Fruit fly (Drosophila melanogaster) whole organism, embryonic: ENCODE results near the gene CG16953.
A peak's percentile ranks its signal among the peaks of the same experiment; 100 is the strongest.

Experiments used
- CG10462 ChIP-seq: fragments of 200-800 bp; sonication (Bioruptor generic); optimal IDR thresholded peaks from 2 replicates; lab custom pipeline; 2016; ENCODE audit warnings: missing biosample characterization, missing genetic modification characterization
- CG11696 ChIP-seq: fragments of 200-800 bp; sonication (Bioruptor generic); IDR thresholded peaks from 2 replicates; pipeline ENCODE4 v1.3.6; 2022; ENCODE audit warnings: missing biosample characterization, missing genetic modification characterization
- CG12744 ChIP-seq: fragments of 200-800 bp; sonication (Bioruptor generic); optimal IDR thresholded peaks from 2 replicates; lab custom pipeline; 2016; ENCODE audit warnings: missing biosample characterization, missing genetic modification characterization
- CG13894 ChIP-seq: fragments of 200-800 bp; sonication (Bioruptor generic); optimal IDR thresholded peaks from 3 replicates; lab custom pipeline; 2018; ENCODE audit warnings: missing biosample characterization, mild to moderate bottlenecking, missing genetic modification characterization, moderate library complexity
- CG14710 ChIP-seq: fragments of 200-800 bp; sonication (Bioruptor generic); optimal IDR thresholded peaks from 3 replicates; lab custom pipeline; 2019; ENCODE audit warnings: missing biosample characterization, mild to moderate bottlenecking, missing genetic modification characterization, moderate library complexity
- CG1529 ChIP-seq: fragments of 200-800 bp; sonication (Bioruptor generic); optimal IDR thresholded peaks from 3 replicates; lab custom pipeline; 2018; ENCODE audit warnings: missing biosample characterization, missing genetic modification characterization
- CG15514 ChIP-seq: fragments of 200-800 bp; sonication (Bioruptor generic); optimal IDR thresholded peaks from 3 replicates; lab custom pipeline; 2017; ENCODE audit warnings: missing biosample characterization, missing genetic modification characterization, mild to moderate bottlenecking, moderate library complexity, missing genetic modification reagents
- CG16813 ChIP-seq: fragments of 200-800 bp; sonication (Bioruptor generic); IDR thresholded peaks from 3 replicates; pipeline ENCODE4 v1.3.6; 2022; ENCODE audit warnings: missing biosample characterization, missing genetic modification characterization; ENCODE audit not compliant: partially characterized antibody
- CG17612 ChIP-seq: fragments of 200-800 bp; sonication (Bioruptor generic); IDR thresholded peaks from 2 replicates; pipeline ENCODE4 v1.3.6; 2022; ENCODE audit warnings: missing biosample characterization, missing genetic modification characterization
- CG17829 ChIP-seq: fragments of 200-800 bp; optimal IDR thresholded peaks from 2 replicates; lab custom pipeline; 2019; ENCODE audit warnings: missing biosample characterization, mild to moderate bottlenecking, missing genetic modification characterization, moderate library complexity
- CG30431 ChIP-seq: fragments of 200-800 bp; sonication (Bioruptor generic); optimal IDR thresholded peaks from 2 replicates; lab custom pipeline; 2017; ENCODE audit warnings: missing biosample characterization, missing genetic modification characterization
- CG3065 ChIP-seq: fragments of 200-800 bp; sonication (Bioruptor generic); optimal IDR thresholded peaks from 2 replicates; lab custom pipeline; 2016; ENCODE audit warnings: missing biosample characterization, missing genetic modification characterization
- CG33557 ChIP-seq: fragments of 200-800 bp; sonication (Bioruptor generic); optimal IDR thresholded peaks from 2 replicates; lab custom pipeline; 2019; ENCODE audit warnings: missing biosample characterization, mild to moderate bottlenecking, missing genetic modification characterization, moderate library complexity
- CG3407 ChIP-seq: fragments of 200-800 bp; sonication (Bioruptor generic); optimal IDR thresholded peaks from 2 replicates; lab custom pipeline; 2018; ENCODE audit warnings: missing biosample characterization, mild to moderate bottlenecking, missing genetic modification characterization
- CG34224 ChIP-seq: fragments of 200-800 bp; sonication (Bioruptor generic); IDR thresholded peaks from 3 replicates; pipeline ENCODE4 v1.3.6; 2022; ENCODE audit warnings: missing biosample characterization, missing genetic modification characterization; ENCODE audit not compliant: partially characterized antibody
- CG5953 ChIP-seq: fragments of 200-800 bp; sonication (Bioruptor generic); IDR thresholded peaks from 2 replicates; pipeline ENCODE4 v1.3.6; 2022; ENCODE audit warnings: missing biosample characterization, missing genetic modification characterization
- CG8944 ChIP-seq: fragments of 200-800 bp; sonication (Bioruptor generic); optimal IDR thresholded peaks from 3 replicates; lab custom pipeline; 2016; ENCODE audit warnings: missing biosample characterization, missing genetic modification characterization
- Doc2 ChIP-seq: fragments of 200-800 bp; sonication (Bioruptor generic); IDR thresholded peaks from 2 replicates; pipeline ENCODE4 v1.3.6; 2022; ENCODE audit warnings: missing biosample characterization, missing genetic modification characterization
- Drgx ChIP-seq: fragments of 200-800 bp; sonication (Bioruptor generic); IDR thresholded peaks from 2 replicates; pipeline ENCODE4 v1.3.6; 2022; ENCODE audit warnings: missing biosample characterization, missing genetic modification characterization
- HLHmδ ChIP-seq: fragments of 200-800 bp; sonication (Bioruptor generic); optimal IDR thresholded peaks from 2 replicates; lab custom pipeline; 2018; ENCODE audit warnings: missing biosample characterization, mild to moderate bottlenecking, missing genetic modification characterization, moderate library complexity
- Hmx ChIP-seq: fragments of 200-800 bp; sonication (Bioruptor generic); optimal IDR thresholded peaks from 2 replicates; lab custom pipeline; 2016; ENCODE audit warnings: missing biosample characterization, missing genetic modification characterization
- Hr51 ChIP-seq, 2 experiments: fragments of 200-800 bp; sonication (Bioruptor generic); optimal IDR thresholded peaks; 2 replicates in 1 of 2; 3 replicates in 1 of 2; lab custom pipeline; 2016 to 2018; ENCODE audit warnings: missing biosample characterization in 2 of 2, missing genetic modification characterization in 2 of 2, mild to moderate bottlenecking in 1 of 2, moderate library complexity in 1 of 2
- Jarid2 ChIP-seq: fragments of 200-800 bp; sonication (Bioruptor generic); optimal IDR thresholded peaks from 3 replicates; lab custom pipeline; 2017; ENCODE audit warnings: mild to moderate bottlenecking, missing biosample characterization, missing genetic modification reagents, missing genetic modification characterization
- NFAT ChIP-seq: fragments of 200-800 bp; sonication (Bioruptor generic); IDR thresholded peaks from 2 replicates; pipeline ENCODE4 v1.3.6; 2022; ENCODE audit warnings: missing biosample characterization, missing genetic modification characterization
- Sox100B ChIP-seq: fragments of 200-800 bp; sonication (Bioruptor generic); optimal IDR thresholded peaks from 3 replicates; lab custom pipeline; 2018; ENCODE audit warnings: missing biosample characterization, mild to moderate bottlenecking, missing genetic modification characterization
- Stat92E ChIP-seq, 3 experiments: fragments of >200 bp in 2 of 3; fragments of 200-800 bp in 1 of 3; sonication (Bioruptor generic) in 1 of 3; optimal IDR thresholded peaks; 2 replicates each; lab custom pipeline; 2017 to 2019; ENCODE audit warnings: missing biosample characterization in 3 of 3, missing genetic modification characterization in 3 of 3, mild to moderate bottlenecking in 1 of 3, moderate library complexity in 1 of 3
- az2 ChIP-seq: fragments of 200-800 bp; sonication (Bioruptor generic); optimal IDR thresholded peaks from 3 replicates; lab custom pipeline; 2016; ENCODE audit warnings: missing biosample characterization, missing genetic modification characterization
- btn ChIP-seq: fragments of 200-800 bp; sonication (Bioruptor generic); optimal IDR thresholded peaks from 2 replicates; lab custom pipeline; 2016; ENCODE audit warnings: missing biosample characterization, missing genetic modification characterization
- cad ChIP-seq: fragments of >200 bp; optimal IDR thresholded peaks from 2 replicates; lab custom pipeline; 2017; ENCODE audit warnings: missing biosample characterization, missing genetic modification characterization
- cg ChIP-seq: fragments of 200-800 bp; sonication (Bioruptor generic); optimal IDR thresholded peaks from 3 replicates; lab custom pipeline; 2019; ENCODE audit warnings: missing biosample characterization, mild to moderate bottlenecking, missing genetic modification characterization, moderate library complexity
- eve ChIP-seq, 2 experiments: fragments of >200 bp; optimal IDR thresholded peaks; 2 replicates each; lab custom pipeline; 2017; ENCODE audit warnings: missing biosample characterization in 2 of 2, missing genetic modification characterization in 2 of 2
- fd102C ChIP-seq: fragments of 200-800 bp; sonication (Bioruptor generic); optimal IDR thresholded peaks from 2 replicates; lab custom pipeline; 2018; ENCODE audit warnings: missing biosample characterization, mild to moderate bottlenecking, missing genetic modification characterization, moderate library complexity
- gce ChIP-seq: fragments of 200-800 bp; sonication (Bioruptor generic); IDR thresholded peaks from 3 replicates; pipeline ENCODE4 v1.3.6; 2022; ENCODE audit warnings: missing biosample characterization, missing genetic modification characterization
- gcm2 ChIP-seq: fragments of 200-800 bp; sonication (Bioruptor generic); optimal IDR thresholded peaks from 2 replicates; lab custom pipeline; 2016; ENCODE audit warnings: missing biosample characterization, missing genetic modification characterization
- gt ChIP-seq: fragments of 200-800 bp; sonication (Bioruptor generic); IDR thresholded peaks from 2 replicates; pipeline ENCODE4 v1.3.6; 2022; ENCODE audit warnings: missing biosample characterization, missing genetic modification characterization
- h ChIP-seq: fragments of >200 bp; optimal IDR thresholded peaks from 2 replicates; lab custom pipeline; 2017
- ind ChIP-seq: fragments of 200-800 bp; sonication (Bioruptor generic); optimal IDR thresholded peaks from 3 replicates; lab custom pipeline; 2016; ENCODE audit warnings: missing biosample characterization, missing genetic modification characterization
- inv ChIP-seq: fragments of 200-800 bp; sonication (Bioruptor generic); IDR thresholded peaks from 2 replicates; pipeline ENCODE4 v1.3.6; 2022; ENCODE audit warnings: missing biosample characterization, missing genetic modification characterization; ENCODE audit not compliant: partially characterized antibody
- ken ChIP-seq: fragments of 200-800 bp; sonication (Bioruptor generic); IDR thresholded peaks from 3 replicates; pipeline ENCODE4 v1.3.6; 2022; ENCODE audit warnings: missing biosample characterization, missing genetic modification characterization
- maf-S ChIP-seq: fragments of 200-800 bp; sonication (Bioruptor generic); optimal IDR thresholded peaks from 2 replicates; lab custom pipeline; 2016; ENCODE audit warnings: missing biosample characterization, missing genetic modification characterization
- peb ChIP-seq: fragments of 200-800 bp; sonication (Bioruptor generic); IDR thresholded peaks from 2 replicates; pipeline ENCODE4 v1.3.6; 2022; ENCODE audit warnings: missing biosample characterization, missing genetic modification characterization
- phol ChIP-seq: fragments of 200-800 bp; sonication (Bioruptor generic); optimal IDR thresholded peaks from 3 replicates; lab custom pipeline; 2018; ENCODE audit warnings: missing biosample characterization, mild to moderate bottlenecking, missing genetic modification characterization, moderate library complexity
- pros ChIP-seq: fragments of 200-800 bp; sonication (Bioruptor generic); optimal IDR thresholded peaks from 3 replicates; lab custom pipeline; 2019; ENCODE audit warnings: missing biosample characterization, mild to moderate bottlenecking, missing genetic modification characterization, moderate library complexity
- sens ChIP-seq: fragments of 200-800 bp; sonication (Bioruptor generic); peaks from one replicate; lab custom pipeline; 2016; ENCODE audit warnings: missing biosample characterization, missing genetic modification characterization
- sisA ChIP-seq: fragments of 200-800 bp; sonication (Bioruptor generic); IDR thresholded peaks from 2 replicates; pipeline ENCODE4 v1.3.6; 2022; ENCODE audit warnings: missing biosample characterization, missing genetic modification characterization
- twi ChIP-seq: fragments of 200-800 bp; optimal IDR thresholded peaks from 2 replicates; lab custom pipeline; 2019; ENCODE audit warnings: missing biosample characterization, mild to moderate bottlenecking, missing genetic modification characterization, moderate library complexity
- vvl ChIP-seq: fragments of 200-800 bp; sonication (Bioruptor generic); IDR thresholded peaks from 2 replicates; pipeline ENCODE4 v1.3.6; 2022; ENCODE audit warnings: missing biosample characterization, missing genetic modification characterization
- wdn ChIP-seq: fragments of 200-800 bp; sonication (Bioruptor generic); IDR thresholded peaks from 2 replicates; pipeline ENCODE4 v1.3.6; 2022; ENCODE audit warnings: missing biosample characterization, missing genetic modification characterization

CG16953 gene

dm6 chr3R:20596337-20596962 lies 10.8 kb upstream of the CG16953 start:
- TF ChIP-seq sisA (GFP tag; lab: Robert Waterston, UW) (no peak), CG11696 (no peak), CG14710 (tag; lab: Kevin White, UChicago) (no peak), CG33557 (GFP tag; lab: Kevin White, UChicago) (no peak), maf-S (GFP tag; lab: Kevin White, UChicago) (no peak), peb (no peak), CG16813 (GFP tag; lab: Robert Waterston, UW) (no peak), CG15514 (GFP tag; lab: Kevin White, UChicago) (no peak), btn (GFP tag; lab: Kevin White, UChicago) (no peak), az2 (GFP tag; lab: Kevin White, UChicago) (no peak), CG30431 (no peak), Drgx (GFP tag; lab: Robert Waterston, UW) (no peak), NFAT (GFP tag; lab: Robert Waterston, UW) (no peak), CG17612 (no peak), pros (GFP tag; lab: Kevin White, UChicago) (peak; percentile 48), ken (GFP tag; lab: Robert Waterston, UW) (no peak), gce (GFP tag; lab: Robert Waterston, UW) (no peak), CG12744 (GFP tag; lab: Kevin White, UChicago) (no peak), gt (GFP tag; lab: Robert Waterston, UW) (no peak), CG17829 (tag; lab: Kevin White, UChicago) (no peak), Sox100B (GFP tag; lab: Kevin White, UChicago) (no peak), Jarid2 (GFP tag; lab: Kevin White, UChicago) (no peak), sens (GFP tag; lab: Kevin White, UChicago) (peak; percentile 64), CG13894 (peak; percentile 17), eve (GFP tag; optimal IDR thresholded peaks at IDR 0.05; lab: Kevin White, UChicago) (no peak), cad (GFP tag; lab: Kevin White, UChicago) (peak; percentile 24), HLHmδ (GFP tag; lab: Kevin White, UChicago) (no peak), CG5953 (GFP tag; lab: Robert Waterston, UW) (no peak), CG8944 (GFP tag; lab: Kevin White, UChicago) (no peak), Doc2 (no peak), CG1529 (no peak), fd102C (no peak), gcm2 (GFP tag; lab: Kevin White, UChicago) (no peak), twi (tag; lab: Kevin White, UChicago) (peak; percentile 54), phol (tag; lab: Kevin White, UChicago) (peak; percentile 6), h (lab: Kevin White, UChicago) (no peak), Hr51 (GFP tag; optimal IDR thresholded peaks at IDR 0.05; lab: Kevin White, UChicago) (no peak), CG34224 (GFP tag; lab: Robert Waterston, UW) (no peak), wdn (GFP tag; lab: Robert Waterston, UW) (no peak), CG3065 (GFP tag; lab: Kevin White, UChicago) (no peak), CG3407 (GFP tag; lab: Kevin White, UChicago) (no peak), CG10462 (GFP tag; lab: Kevin White, UChicago) (no peak), vvl (GFP tag; lab: Robert Waterston, UW) (peak; percentile 61; the same call in 1 of the 2 replicates), Hmx (GFP tag; lab: Kevin White, UChicago) (no peak), ind (GFP tag; lab: Kevin White, UChicago) (no peak), cg (peak; percentile 10), Stat92E (GFP tag; optimal IDR thresholded peaks at IDR 0.05; lab: Kevin White, UChicago) (peak in 1 of 3 experiments; percentile 61), inv (GFP tag; lab: Robert Waterston, UW) (no peak)
- TF ChIP-seq, all 482 proteins: peak for 9
